Fruit fly (Drosophila melanogaster) whole organism, prepupa: ENCODE data around the gene Bap111.

Experiments used
- CG10631 ChIP-seq: fragments of 200-800 bp; sonication (Bioruptor generic); optimal IDR thresholded peaks from 2 replicates; lab custom pipeline; 2016; ENCODE audit warnings: missing biosample characterization, missing genetic modification characterization
- CG10669 ChIP-seq: fragments of 200-800 bp; sonication (Bioruptor generic); optimal IDR thresholded peaks from 3 replicates; lab custom pipeline; 2018; ENCODE audit warnings: missing biosample characterization, mild to moderate bottlenecking, missing genetic modification characterization, moderate library complexity
- CG11294 ChIP-seq: fragments of 200-800 bp; sonication (Bioruptor generic); IDR thresholded peaks from 2 replicates; pipeline ENCODE4 v1.3.6; 2022; ENCODE audit warnings: missing biosample characterization, missing genetic modification characterization
- CG11762 ChIP-seq: fragments of 200-800 bp; sonication (Bioruptor generic); optimal IDR thresholded peaks from 3 replicates; lab custom pipeline; 2016; ENCODE audit warnings: missing biosample characterization, missing genetic modification characterization; ENCODE audit not compliant: insufficient read depth
- CG11902 ChIP-seq: fragments of 200-800 bp; sonication (Bioruptor generic); optimal IDR thresholded peaks from 3 replicates; lab custom pipeline; 2016; ENCODE audit warnings: missing biosample characterization, missing genetic modification characterization
- CG15336 ChIP-seq: fragments of 200-800 bp; sonication (Bioruptor generic); IDR thresholded peaks from 2 replicates; pipeline ENCODE4 v1.3.6; 2022; ENCODE audit warnings: missing biosample characterization, missing genetic modification characterization
- CG1621 ChIP-seq: fragments of 200-800 bp; sonication (Bioruptor generic); optimal IDR thresholded peaks from 3 replicates; lab custom pipeline; 2018; ENCODE audit warnings: missing biosample characterization, mild to moderate bottlenecking, missing genetic modification characterization
- CG16779 ChIP-seq: fragments of 200-800 bp; sonication (Bioruptor generic); optimal IDR thresholded peaks from 3 replicates; lab custom pipeline; 2017; ENCODE audit warnings: missing biosample characterization, mild to moderate bottlenecking, missing genetic modification characterization
- CG3032 ChIP-seq: fragments of 200-800 bp; optimal IDR thresholded peaks from 2 replicates; lab custom pipeline; 2019; ENCODE audit warnings: missing biosample characterization, mild to moderate bottlenecking, missing genetic modification characterization, moderate library complexity
- CG31627 ChIP-seq: fragments of 200-800 bp; sonication (Bioruptor generic); optimal IDR thresholded peaks from 3 replicates; lab custom pipeline; 2016; ENCODE audit warnings: missing biosample characterization, missing genetic modification characterization
- CG32006 ChIP-seq: fragments of 200-800 bp; sonication (Bioruptor generic); optimal IDR thresholded peaks from 3 replicates; lab custom pipeline; 2017; ENCODE audit warnings: missing biosample characterization, mild to moderate bottlenecking, missing genetic modification characterization
- CG34406 ChIP-seq: fragments of 200-800 bp; sonication (Bioruptor generic); optimal IDR thresholded peaks from 3 replicates; lab custom pipeline; 2016; ENCODE audit warnings: missing biosample characterization, missing genetic modification characterization
- CG4318 ChIP-seq: fragments of 200-800 bp; sonication (Bioruptor generic); optimal IDR thresholded peaks from 3 replicates; lab custom pipeline; 2017; ENCODE audit warnings: missing biosample characterization, mild to moderate bottlenecking, missing genetic modification characterization
- CG6163 ChIP-seq: fragments of 200-800 bp; sonication (Bioruptor generic); IDR thresholded peaks from 3 replicates; pipeline ENCODE4 v1.3.6; 2022; ENCODE audit warnings: missing biosample characterization, missing genetic modification characterization
- CG6276 ChIP-seq: fragments of 200-800 bp; sonication (Bioruptor generic); optimal IDR thresholded peaks from 2 replicates; lab custom pipeline; 2017; ENCODE audit warnings: missing biosample characterization, mild to moderate bottlenecking, missing genetic modification characterization
- CG6808 ChIP-seq: fragments of 200-800 bp; sonication (Bioruptor generic); optimal IDR thresholded peaks from 3 replicates; lab custom pipeline; 2017; ENCODE audit warnings: missing biosample characterization, missing genetic modification characterization, mild to moderate bottlenecking, moderate library complexity, missing genetic modification reagents
- CG7368 ChIP-seq: fragments of 200-800 bp; sonication (Bioruptor generic); optimal IDR thresholded peaks from 3 replicates; lab custom pipeline; 2016; ENCODE audit warnings: missing biosample characterization, missing genetic modification characterization
- CG8119 ChIP-seq: fragments of 200-800 bp; sonication (Bioruptor generic); IDR thresholded peaks from 3 replicates; pipeline ENCODE4 v1.3.6; 2022; ENCODE audit warnings: missing biosample characterization, missing genetic modification characterization
- CG8319 ChIP-seq: fragments of 200-800 bp; sonication (Bioruptor generic); optimal IDR thresholded peaks from 3 replicates; lab custom pipeline; 2016; ENCODE audit warnings: missing biosample characterization, missing genetic modification characterization
- CG9139 ChIP-seq: fragments of 200-800 bp; sonication (Bioruptor generic); optimal IDR thresholded peaks from 3 replicates; lab custom pipeline; 2017; ENCODE audit warnings: missing biosample characterization, mild to moderate bottlenecking, missing genetic modification characterization
- Eip75B ChIP-seq: fragments of 200-800 bp; sonication (Bioruptor generic); optimal IDR thresholded peaks from 3 replicates; lab custom pipeline; 2016; ENCODE audit warnings: missing biosample characterization, missing genetic modification characterization
- Eip78C ChIP-seq: fragments of 200-800 bp; sonication (Bioruptor generic); peaks from one replicate; lab custom pipeline; 2016; ENCODE audit warnings: missing biosample characterization, missing genetic modification characterization
- Eip93F ChIP-seq: fragments of 200-800 bp; sonication (Bioruptor generic); optimal IDR thresholded peaks from 2 replicates; lab custom pipeline; 2016; ENCODE audit warnings: missing biosample characterization, mild to moderate bottlenecking, missing genetic modification characterization
- Ets21C ChIP-seq: fragments of 200-800 bp; sonication (Bioruptor generic); optimal IDR thresholded peaks from 3 replicates; lab custom pipeline; 2016; ENCODE audit warnings: missing biosample characterization, missing genetic modification characterization
- Ets96B ChIP-seq: fragments of 200-800 bp; optimal IDR thresholded peaks from 2 replicates; lab custom pipeline; 2019; ENCODE audit warnings: missing biosample characterization, mild to moderate bottlenecking, missing genetic modification characterization, moderate library complexity
- Hr38 ChIP-seq: sonication (Bioruptor generic); optimal IDR thresholded peaks from 2 replicates; lab custom pipeline; 2016; ENCODE audit warnings: missing biosample characterization, missing genetic modification characterization
- Hr4 ChIP-seq: fragments of 200-800 bp; sonication (Bioruptor generic); optimal IDR thresholded peaks from 3 replicates; lab custom pipeline; 2016; ENCODE audit warnings: missing biosample characterization, missing genetic modification characterization
- Met ChIP-seq: fragments of 200-800 bp; sonication (Bioruptor generic); optimal IDR thresholded peaks from 3 replicates; lab custom pipeline; 2016; ENCODE audit warnings: missing biosample characterization, missing genetic modification characterization
- OdsH ChIP-seq: fragments of 200-800 bp; sonication (Bioruptor generic); optimal IDR thresholded peaks from 3 replicates; lab custom pipeline; 2016; ENCODE audit warnings: missing biosample characterization, missing genetic modification characterization
- Smox ChIP-seq: fragments of 200-800 bp; sonication (Bioruptor generic); optimal IDR thresholded peaks from 3 replicates; lab custom pipeline; 2016; ENCODE audit warnings: missing biosample characterization, missing genetic modification characterization
- Sox14 ChIP-seq: fragments of 200-800 bp; sonication (Bioruptor generic); optimal IDR thresholded peaks from 3 replicates; lab custom pipeline; 2016; ENCODE audit warnings: missing biosample characterization, missing genetic modification characterization
- Sox15 ChIP-seq: fragments of 200-800 bp; sonication (Bioruptor generic); optimal IDR thresholded peaks from 3 replicates; lab custom pipeline; 2016; ENCODE audit warnings: missing biosample characterization, missing genetic modification characterization
- achi ChIP-seq: fragments of 200-800 bp; sonication (Bioruptor generic); optimal IDR thresholded peaks from 3 replicates; lab custom pipeline; 2016; ENCODE audit warnings: missing biosample characterization, missing genetic modification characterization
- acj6 ChIP-seq: fragments of 200-800 bp; sonication (Bioruptor generic); optimal IDR thresholded peaks from 3 replicates; lab custom pipeline; 2016; ENCODE audit warnings: missing biosample characterization, missing genetic modification characterization
- dac ChIP-seq: fragments of 200-800 bp; sonication (Bioruptor generic); optimal IDR thresholded peaks from 2 replicates; lab custom pipeline; 2017; ENCODE audit warnings: missing biosample characterization, mild to moderate bottlenecking, missing genetic modification characterization
- esn ChIP-seq: fragments of 200-800 bp; sonication (Bioruptor generic); optimal IDR thresholded peaks from 2 replicates; lab custom pipeline; 2016; ENCODE audit warnings: missing biosample characterization, mild to moderate bottlenecking, missing genetic modification characterization, moderate library complexity
- fd59A ChIP-seq: fragments of 200-800 bp; sonication (Bioruptor generic); optimal IDR thresholded peaks from 2 replicates; lab custom pipeline; 2017; ENCODE audit warnings: missing biosample characterization, mild to moderate bottlenecking, missing genetic modification characterization, missing genetic modification reagents
- fd85E ChIP-seq: fragments of 200-800 bp; sonication (Bioruptor generic); optimal IDR thresholded peaks from 3 replicates; lab custom pipeline; 2016; ENCODE audit warnings: missing biosample characterization, missing genetic modification characterization
- fkh ChIP-seq: fragments of 200-800 bp; sonication (Bioruptor generic); optimal IDR thresholded peaks from 3 replicates; lab custom pipeline; 2017; ENCODE audit warnings: missing biosample characterization, mild to moderate bottlenecking, missing genetic modification characterization, moderate library complexity
- net ChIP-seq: fragments of 200-800 bp; sonication (Bioruptor generic); optimal IDR thresholded peaks from 3 replicates; lab custom pipeline; 2016; ENCODE audit warnings: missing biosample characterization, missing genetic modification characterization
- pdm3 ChIP-seq: fragments of 200-800 bp; sonication (Bioruptor generic); optimal IDR thresholded peaks from 3 replicates; lab custom pipeline; 2016; ENCODE audit warnings: missing biosample characterization, missing genetic modification characterization
- salr ChIP-seq, 2 experiments: fragments of 200-800 bp; sonication (Bioruptor generic); optimal IDR thresholded peaks; 3 replicates each; lab custom pipeline; 2016 to 2018; ENCODE audit warnings: missing biosample characterization in 2 of 2, missing genetic modification characterization in 2 of 2, mild to moderate bottlenecking in 1 of 2
- spab ChIP-seq: fragments of 200-800 bp; sonication (Bioruptor generic); optimal IDR thresholded peaks from 2 replicates; lab custom pipeline; 2017; ENCODE audit warnings: missing biosample characterization, mild to moderate bottlenecking, missing genetic modification characterization, missing genetic modification reagents
- ss ChIP-seq, 2 experiments: fragments of 200-800 bp; sonication (Bioruptor generic); optimal IDR thresholded peaks; 2 replicates in 1 of 2; 3 replicates in 1 of 2; lab custom pipeline; 2017 to 2018; ENCODE audit warnings: mild to moderate bottlenecking in 2 of 2, missing biosample characterization in 2 of 2, missing genetic modification characterization in 2 of 2, moderate library complexity in 1 of 2
- svp ChIP-seq: fragments of 200-800 bp; sonication (Bioruptor generic); peaks from one replicate; lab custom pipeline; 2016; ENCODE audit warnings: missing biosample characterization, missing genetic modification characterization
- topi ChIP-seq: fragments of 200-800 bp; sonication (Bioruptor generic); optimal IDR thresholded peaks from 3 replicates; lab custom pipeline; 2016; ENCODE audit warnings: missing biosample characterization, missing genetic modification characterization

Gene Bap111

DNA sequence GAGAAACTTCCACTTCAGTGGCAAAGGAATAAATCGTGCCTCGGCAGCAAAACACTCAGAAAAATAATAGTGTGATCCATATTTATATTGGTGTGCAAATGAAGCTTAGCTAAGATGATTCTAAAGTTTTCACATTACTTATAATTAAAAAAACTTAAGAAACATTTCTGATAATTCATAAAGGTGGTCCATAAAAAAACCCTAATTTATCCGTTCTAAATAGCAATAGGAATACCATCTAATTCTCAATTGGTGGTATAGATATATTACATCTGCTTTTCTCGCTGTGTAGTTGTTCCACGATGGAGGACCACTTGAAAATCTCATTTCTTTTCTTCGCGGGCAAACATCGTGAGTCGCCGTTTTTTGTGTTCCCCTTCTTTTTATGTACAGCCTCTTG lies 6.0 kb downstream of the Bap111 start (continued):
- TF ChIP-seq acj6 (GFP tag; lab: Kevin White, UChicago) = peak; percentile 63
- TF ChIP-seq CG6163 (GFP tag; lab: Robert Waterston, UW) = peak; percentile 57; the same call in 2 of the 3 replicates
- peak; percentile 64 for TF ChIP-seq OdsH (GFP tag; lab: Kevin White, UChicago)
- TF ChIP-seq Eip78C = peak; percentile 96
- TF ChIP-seq CG11762 (GFP tag; lab: Kevin White, UChicago) = peak; percentile 28
- peak; percentile 83 for TF ChIP-seq CG6808 (GFP tag; lab: Kevin White, UChicago)
- no peak for TF ChIP-seq CG4318 (GFP tag; lab: Kevin White, UChicago)
- TF ChIP-seq CG6276 (GFP tag; lab: Kevin White, UChicago) = peak; percentile 68
- TF ChIP-seq CG9139 (GFP tag; lab: Kevin White, UChicago) = peak; percentile 52
- TF ChIP-seq Sox14 (GFP tag; lab: Kevin White, UChicago) = peak; percentile 67
- peak; percentile 31 for TF ChIP-seq CG11902 (GFP tag; lab: Kevin White, UChicago)
- peak; percentile 73 for TF ChIP-seq CG8119 (GFP tag; lab: Robert Waterston, UW)
- TF ChIP-seq Ets21C (GFP tag; lab: Kevin White, UChicago) = peak; percentile 24
- peak; percentile 20 for TF ChIP-seq CG1621 (tag; lab: Kevin White, UChicago)
- no peak for TF ChIP-seq fd85E (GFP tag; lab: Kevin White, UChicago)
- peak; percentile 81 for TF ChIP-seq topi (GFP tag; lab: Kevin White, UChicago)
- peak; percentile 46 for TF ChIP-seq net (GFP tag; lab: Kevin White, UChicago)
- TF ChIP-seq CG11294 (GFP tag; lab: Robert Waterston, UW) = no peak
- TF ChIP-seq CG7368 (GFP tag; lab: Kevin White, UChicago) = peak; percentile 71

DNA sequence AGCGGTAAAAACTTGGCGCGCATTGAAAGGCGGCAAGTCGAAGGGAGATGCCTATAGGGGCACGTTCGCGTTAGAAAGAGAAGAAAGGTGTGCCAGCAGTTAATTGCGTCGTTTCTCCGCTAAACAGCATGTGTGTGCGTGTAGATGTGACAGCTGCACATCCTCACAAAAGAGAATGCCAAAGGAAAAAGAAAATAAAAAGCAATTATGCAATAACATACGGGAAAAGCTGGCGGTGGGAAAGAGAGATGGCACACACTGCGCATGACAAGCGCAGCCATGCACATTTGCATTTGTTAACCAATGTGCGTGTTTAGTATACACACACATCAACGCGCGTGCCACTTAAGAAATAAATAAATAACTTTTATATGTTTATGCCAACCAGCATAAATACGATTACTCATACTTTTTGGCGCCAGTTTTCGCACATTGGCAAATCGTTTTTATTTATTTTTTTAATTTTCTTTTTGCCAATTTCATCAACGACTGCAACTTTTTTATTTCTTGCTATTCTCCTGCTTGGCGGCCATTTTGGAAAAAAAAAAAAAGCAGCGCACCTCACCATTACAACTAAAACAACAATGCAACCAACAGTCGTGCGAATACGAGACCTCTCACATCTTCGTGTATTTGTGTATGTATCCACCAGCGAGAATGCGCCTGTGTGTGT lies 6.7 kb downstream of the Bap111 start:
- TF ChIP-seq achi (GFP tag; lab: Kevin White, UChicago) = peak; percentile 13
- TF ChIP-seq CG10631 = peak; percentile 2
- no peak for TF ChIP-seq fd85E (GFP tag; lab: Kevin White, UChicago)
- TF ChIP-seq ss (GFP tag; optimal IDR thresholded peaks at IDR 0.05; lab: Kevin White, UChicago) = peak; percentile 67 to 81
- TF ChIP-seq acj6 (GFP tag; lab: Kevin White, UChicago) = no peak
- TF ChIP-seq CG32006 (GFP tag; lab: Kevin White, UChicago) = peak; percentile 28
- TF ChIP-seq pdm3 (GFP tag; lab: Kevin White, UChicago) = peak; percentile 36
- peak; percentile 16 for TF ChIP-seq CG10669 (GFP tag; lab: Kevin White, UChicago)
- TF ChIP-seq dac (GFP tag; lab: Kevin White, UChicago) = no peak
- TF ChIP-seq esn (GFP tag; lab: Kevin White, UChicago) = no peak
- no peak; the same call in 1 of the 2 replicates for TF ChIP-seq CG15336 (GFP tag; lab: Robert Waterston, UW)
- peak; percentile 60 for TF ChIP-seq svp (GFP tag; lab: Kevin White, UChicago)
- TF ChIP-seq Hr4 = no peak
- no peak for TF ChIP-seq CG34406 (GFP tag; lab: Kevin White, UChicago)
- no peak for TF ChIP-seq CG4318 (GFP tag; lab: Kevin White, UChicago)
- TF ChIP-seq Met (GFP tag; lab: Kevin White, UChicago) = no peak
- peak; percentile 18 for TF ChIP-seq Smox (GFP tag; lab: Kevin White, UChicago)
- no peak for TF ChIP-seq CG9139 (GFP tag; lab: Kevin White, UChicago)
- TF ChIP-seq CG6276 (GFP tag; lab: Kevin White, UChicago) = peak; percentile 48
- peak; percentile 7 for TF ChIP-seq OdsH (GFP tag; lab: Kevin White, UChicago)
- peak; percentile 41 for TF ChIP-seq spab (GFP tag; lab: Kevin White, UChicago)
- TF ChIP-seq Eip75B (GFP tag; lab: Kevin White, UChicago) = peak; percentile 17
- peak; percentile 72 for TF ChIP-seq fkh (GFP tag; lab: Kevin White, UChicago)
- no peak for TF ChIP-seq Sox15 (GFP tag; lab: Kevin White, UChicago)
- TF ChIP-seq net (GFP tag; lab: Kevin White, UChicago) = no peak
- TF ChIP-seq CG8119 (GFP tag; lab: Robert Waterston, UW) = peak; percentile 51
- TF ChIP-seq Sox14 (GFP tag; lab: Kevin White, UChicago) = peak; percentile 19
- no peak for TF ChIP-seq CG8319
- peak; percentile 63 for TF ChIP-seq Ets96B (tag; lab: Kevin White, UChicago)
- no peak for TF ChIP-seq CG31627 (GFP tag; lab: Kevin White, UChicago)
- no peak for TF ChIP-seq Ets21C (GFP tag; lab: Kevin White, UChicago)
- TF ChIP-seq CG11902 (GFP tag; lab: Kevin White, UChicago) = no peak
- no peak for TF ChIP-seq CG16779
- TF ChIP-seq Hr38 = no peak
- TF ChIP-seq salr (GFP tag; optimal IDR thresholded peaks at IDR 0.05; lab: Kevin White, UChicago) = peak in 1 of 2 experiments; percentile 58
- no peak for TF ChIP-seq Eip93F
- TF ChIP-seq CG6163 (GFP tag; lab: Robert Waterston, UW) = peak; percentile 64
- TF ChIP-seq CG1621 (tag; lab: Kevin White, UChicago) = peak; percentile 4
- no peak for TF ChIP-seq fd59A (GFP tag; lab: Kevin White, UChicago)
- TF ChIP-seq CG7368 (GFP tag; lab: Kevin White, UChicago) = no peak
- peak; percentile 18 for TF ChIP-seq CG3032 (tag; lab: Kevin White, UChicago)
